Worm (Caenorhabditis elegans): ENCODE data around the gene elt-7.

elt-7 gene

ce11 chrV:4777388-4777986, 7.0 kb downstream of the elt-7 start, which contains the start of gene C18G1.1:
Gene C18G1.1, plus strand, starts transcription at chrV:4777960.
- TF ChIP-seq scrt-1 (GFP tag; IDR thresholded peaks at IDR 0.05) (no peak), ceh-13 (GFP tag; optimal IDR thresholded peaks at IDR 0.05) (no peak), hmg-4 (GFP tag; optimal IDR thresholded peaks at IDR 0.05) (no peak)

ce11 chrV:4783313-4783712, 12.8 kb downstream of the elt-7 start, which contains the start of gene Y60C6A.1:
Gene Y60C6A.1, plus strand, starts transcription at chrV:4783613.
- no peak for TF ChIP-seq hmg-4 (GFP tag; optimal IDR thresholded peaks at IDR 0.05)
- no peak for TF ChIP-seq flt-1 (GFP tag; IDR thresholded peaks at IDR 0.05)
- no peak for TF ChIP-seq ama-1 (optimal IDR thresholded peaks at IDR 0.05)
- TF ChIP-seq tbx-11 (GFP tag; IDR thresholded peaks at IDR 0.05) = no peak
- TF ChIP-seq pes-1 (GFP tag; IDR thresholded peaks at IDR 0.05) = no peak
- TF ChIP-seq F13C5.2 (tag; optimal IDR thresholded peaks at IDR 0.05) = no peak
- no peak for TF ChIP-seq ets-7 (tag; optimal IDR thresholded peaks at IDR 0.05)
- TF ChIP-seq scrt-1 (GFP tag; IDR thresholded peaks at IDR 0.05) = no peak
- no peak for TF ChIP-seq hmbx-1 (tag; optimal IDR thresholded peaks at IDR 0.05)
- TF ChIP-seq sea-1 (GFP tag; conservative IDR thresholded peaks at IDR 0.05) = no peak
- no peak for TF ChIP-seq tra-4 (tag; optimal IDR thresholded peaks at IDR 0.05)
- TF ChIP-seq ceh-13 (GFP tag; optimal IDR thresholded peaks at IDR 0.05) = no peak
- no peak for TF ChIP-seq ceh-36 (tag; optimal IDR thresholded peaks at IDR 0.05)
- TF ChIP-seq B0310.2 (tag; optimal IDR thresholded peaks at IDR 0.05) = no peak
- TF ChIP-seq hnd-1 (tag; optimal IDR thresholded peaks at IDR 0.05) = no peak
- TF ChIP-seq tbx-37 (GFP tag; conservative IDR thresholded peaks at IDR 0.05) = no peak
- TF ChIP-seq aly-1 (tag; optimal IDR thresholded peaks at IDR 0.05) = no peak

ce11 chrV:4785333-4785852, 14.9 kb downstream of the elt-7 start, which contains the start of the genes Y60C6A.2 and Y60C6A.3:
Gene Y60C6A.2, minus strand, starts transcription at chrV:4785433.
Gene Y60C6A.3, plus strand, starts transcription at chrV:4785802.
- TF ChIP-seq tbx-37 (GFP tag; conservative IDR thresholded peaks at IDR 0.05) = no peak
- TF ChIP-seq hmbx-1 (tag; optimal IDR thresholded peaks at IDR 0.05) = no peak
- no peak for TF ChIP-seq hmg-4 (GFP tag; optimal IDR thresholded peaks at IDR 0.05)
- TF ChIP-seq B0310.2 (tag; optimal IDR thresholded peaks at IDR 0.05) = no peak

ce11 chrV:4787166-4787565, 16.7 kb downstream of the elt-7 start, which contains the start of gene R02F11.9:
Gene R02F11.9, plus strand, starts transcription at chrV:4787466.
- TF ChIP-seq F13C5.2 (tag; optimal IDR thresholded peaks at IDR 0.05) (no peak), hmbx-1 (tag; optimal IDR thresholded peaks at IDR 0.05) (no peak)

- TF ChIP-seq aly-1 (tag; optimal IDR thresholded peaks at IDR 0.05) (no peak), hmbx-1 (tag; optimal IDR thresholded peaks at IDR 0.05) (no peak), scrt-1 (GFP tag; IDR thresholded peaks at IDR 0.05) (no peak), pes-1 (GFP tag; IDR thresholded peaks at IDR 0.05) (no peak), tbx-37 (GFP tag; conservative IDR thresholded peaks at IDR 0.05) (no peak), tra-4 (tag; optimal IDR thresholded peaks at IDR 0.05) (no peak), hmg-4 (GFP tag; optimal IDR thresholded peaks at IDR 0.05) (no peak), sea-1 (GFP tag; conservative IDR thresholded peaks at IDR 0.05) (no peak), hnd-1 (tag; optimal IDR thresholded peaks at IDR 0.05) (no peak), flt-1 (GFP tag; IDR thresholded peaks at IDR 0.05) (no peak), ama-1 (optimal IDR thresholded peaks at IDR 0.05) (no peak), B0310.2 (tag; optimal IDR thresholded peaks at IDR 0.05) (no peak), F13C5.2 (tag; optimal IDR thresholded peaks at IDR 0.05) (no peak), ets-7 (tag; optimal IDR thresholded peaks at IDR 0.05) (no peak), tbx-11 (GFP tag; IDR thresholded peaks at IDR 0.05) (no peak), ceh-13 (GFP tag; optimal IDR thresholded peaks at IDR 0.05) (no peak)
Observed at ce11 chrV:4787836-4788235, 17.4 kb downstream of the elt-7 start.

- TF ChIP-seq ets-7 (tag; optimal IDR thresholded peaks at IDR 0.05) = no peak
- TF ChIP-seq ceh-36 (tag; optimal IDR thresholded peaks at IDR 0.05) = no peak
- TF ChIP-seq tbx-11 (GFP tag; IDR thresholded peaks at IDR 0.05) = no peak
- TF ChIP-seq scrt-1 (GFP tag; IDR thresholded peaks at IDR 0.05) = no peak
- TF ChIP-seq ceh-13 (GFP tag; optimal IDR thresholded peaks at IDR 0.05) = no peak
- TF ChIP-seq aly-1 (tag; optimal IDR thresholded peaks at IDR 0.05) = no peak
- no peak for TF ChIP-seq F13C5.2 (tag; optimal IDR thresholded peaks at IDR 0.05)
- no peak for TF ChIP-seq flt-1 (GFP tag; IDR thresholded peaks at IDR 0.05)
- TF ChIP-seq pes-1 (GFP tag; IDR thresholded peaks at IDR 0.05) = no peak
- no peak for TF ChIP-seq hnd-1 (tag; optimal IDR thresholded peaks at IDR 0.05)
- TF ChIP-seq tra-4 (tag; optimal IDR thresholded peaks at IDR 0.05) = no peak
- no peak for TF ChIP-seq ama-1 (optimal IDR thresholded peaks at IDR 0.05)
- no peak for TF ChIP-seq hmbx-1 (tag; optimal IDR thresholded peaks at IDR 0.05)
- no peak for TF ChIP-seq tbx-37 (GFP tag; conservative IDR thresholded peaks at IDR 0.05)
- TF ChIP-seq hmg-4 (GFP tag; optimal IDR thresholded peaks at IDR 0.05) = no peak
- TF ChIP-seq B0310.2 (tag; optimal IDR thresholded peaks at IDR 0.05) = no peak
- TF ChIP-seq sea-1 (GFP tag; conservative IDR thresholded peaks at IDR 0.05) = no peak
Observed at ce11 chrV:4788823-4789222, 18.4 kb downstream of the elt-7 start, which contains the start of gene R02F11.10. Gene R02F11.10, plus strand, starts transcription at chrV:4789123.

ce11 chrV:4790368-4790767, 19.9 kb downstream of the elt-7 start, which contains the start of gene R02F11.12:
Gene R02F11.12, plus strand, starts transcription at chrV:4790668.
- TF ChIP-seq B0310.2 (tag; optimal IDR thresholded peaks at IDR 0.05) = no peak

- TF ChIP-seq ceh-36 (tag; optimal IDR thresholded peaks at IDR 0.05) (no peak), hmg-4 (GFP tag; optimal IDR thresholded peaks at IDR 0.05) (no peak), tbx-37 (GFP tag; conservative IDR thresholded peaks at IDR 0.05) (no peak), hmbx-1 (tag; optimal IDR thresholded peaks at IDR 0.05) (no peak), tra-4 (tag; optimal IDR thresholded peaks at IDR 0.05) (no peak), ets-7 (tag; optimal IDR thresholded peaks at IDR 0.05) (no peak), F13C5.2 (tag; optimal IDR thresholded peaks at IDR 0.05) (no peak), ceh-13 (GFP tag; optimal IDR thresholded peaks at IDR 0.05) (no peak), B0310.2 (tag; optimal IDR thresholded peaks at IDR 0.05) (no peak), sea-1 (GFP tag; conservative IDR thresholded peaks at IDR 0.05) (no peak), scrt-1 (GFP tag; IDR thresholded peaks at IDR 0.05) (no peak), hnd-1 (tag; optimal IDR thresholded peaks at IDR 0.05) (no peak), tbx-11 (GFP tag; IDR thresholded peaks at IDR 0.05) (no peak), pes-1 (GFP tag; IDR thresholded peaks at IDR 0.05) (no peak)
Observed at ce11 chrV:4791569-4791968, 21.1 kb downstream of the elt-7 start, which contains the start of gene R02F11.11. Gene R02F11.11, plus strand, starts transcription at chrV:4791869.
